Worm (Caenorhabditis elegans) whole organism, late embryonic: ENCODE results near the gene nuaf-1.

Experiments
- C08G9.2 ChIP-seq: sonication (generic microtip); optimal IDR thresholded peaks from 2 replicates; lab custom pipeline; 2016; ENCODE audit warnings: mild to moderate bottlenecking, missing genetic modification characterization, moderate library complexity, missing compliant biosample characterization
- F13H6.1 ChIP-seq: sonication (generic microtip); optimal IDR thresholded peaks from 2 replicates; lab custom pipeline; 2016; ENCODE audit warnings: missing genetic modification characterization, missing compliant biosample characterization
- K09A11.1 ChIP-seq: sonication (generic microtip); optimal IDR thresholded peaks from 2 replicates; lab custom pipeline; 2017; ENCODE audit warnings: antibody characterized with exemption, mild to moderate bottlenecking, missing genetic modification characterization, missing compliant biosample characterization; ENCODE audit not compliant: insufficient read depth
- T23F11.4 ChIP-seq: fragments of 200-800 bp; sonication (Bioruptor generic); optimal IDR thresholded peaks from 2 replicates; lab custom pipeline; 2018; ENCODE audit warnings: mild to moderate bottlenecking, missing genetic modification characterization, missing compliant biosample characterization
- Y22D7AL.16 ChIP-seq: sonication (generic microtip); optimal IDR thresholded peaks from 2 replicates; lab custom pipeline; 2016; ENCODE audit warnings: missing genetic modification characterization, missing compliant biosample characterization
- ahr-1 ChIP-seq: sonication (generic microtip); optimal IDR thresholded peaks from 2 replicates; lab custom pipeline; 2016; ENCODE audit warnings: missing genetic modification characterization, missing compliant biosample characterization
- ceh-14 ChIP-seq: sonication (generic microtip); optimal IDR thresholded peaks from 2 replicates; lab custom pipeline; 2016; ENCODE audit warnings: missing genotype, missing genetic modification characterization, missing compliant biosample characterization
- ceh-18 ChIP-seq: sonication (generic microtip); optimal IDR thresholded peaks from 2 replicates; lab custom pipeline; 2016; ENCODE audit warnings: missing genetic modification characterization, missing compliant biosample characterization
- ceh-2 ChIP-seq: sonication (generic microtip); optimal IDR thresholded peaks from 2 replicates; lab custom pipeline; 2016; ENCODE audit warnings: missing genotype, missing genetic modification characterization, missing compliant biosample characterization
- ceh-22 ChIP-seq: sonication (generic microtip); optimal IDR thresholded peaks from 2 replicates; lab custom pipeline; 2017; ENCODE audit warnings: missing biosample characterization, missing genetic modification characterization
- ceh-30 ChIP-seq: fragments of 150-350 bp; optimal IDR thresholded peaks from 2 replicates; lab custom pipeline; 2014; ENCODE audit warnings: missing biosample characterization, missing genetic modification characterization
- ceh-31 ChIP-seq: sonication (generic microtip); optimal IDR thresholded peaks from 2 replicates; lab custom pipeline; 2016; ENCODE audit warnings: missing genetic modification characterization, missing compliant biosample characterization
- ceh-45 ChIP-seq: fragments of 200-800 bp; sonication (Bioruptor generic); IDR thresholded peaks from 2 replicates; pipeline ENCODE4 v1.3.6; 2022; ENCODE audit warnings: missing genetic modification reagents, missing genetic modification characterization, missing compliant biosample characterization
- ceh-48 ChIP-seq: sonication (generic microtip); optimal IDR thresholded peaks from 2 replicates; lab custom pipeline; 2016; ENCODE audit warnings: missing genetic modification characterization, inconsistent platforms, missing compliant biosample characterization
- ceh-6 ChIP-seq: fragments of 200-800 bp; sonication (Bioruptor generic); optimal IDR thresholded peaks from 2 replicates; lab custom pipeline; 2018; ENCODE audit warnings: mild to moderate bottlenecking, missing genetic modification characterization, missing compliant biosample characterization
- dmd-4 ChIP-seq: sonication (generic microtip); optimal IDR thresholded peaks from 2 replicates; lab custom pipeline; 2016; ENCODE audit warnings: borderline replicate concordance, missing genetic modification characterization, missing compliant biosample characterization
- dve-1 ChIP-seq: sonication (generic microtip); optimal IDR thresholded peaks from 2 replicates; lab custom pipeline; 2017; ENCODE audit warnings: antibody characterized with exemption, mild to moderate bottlenecking, missing genetic modification characterization, missing compliant biosample characterization
- elt-2 ChIP-seq: sonication (generic microtip); optimal IDR thresholded peaks from 2 replicates; lab custom pipeline; 2016; ENCODE audit warnings: missing genetic modification reagents, missing genetic modification characterization, missing compliant biosample characterization
- ets-4 ChIP-seq: sonication (generic microtip); optimal IDR thresholded peaks from 2 replicates; lab custom pipeline; 2016; ENCODE audit warnings: missing genetic modification characterization, missing compliant biosample characterization
- eyg-1 ChIP-seq: sonication (generic microtip); optimal IDR thresholded peaks from 2 replicates; lab custom pipeline; 2016; ENCODE audit warnings: missing genotype, missing genetic modification characterization, missing compliant biosample characterization
- fax-1 ChIP-seq: sonication (generic microtip); optimal IDR thresholded peaks from 2 replicates; lab custom pipeline; 2016; ENCODE audit warnings: missing genotype, missing genetic modification characterization, missing compliant biosample characterization
- fkh-10 ChIP-seq: fragments of 150-350 bp; optimal IDR thresholded peaks from 2 replicates; lab custom pipeline; 2014; ENCODE audit warnings: missing biosample characterization, missing genetic modification reagents, missing genetic modification characterization
- fkh-6 ChIP-seq: sonication (generic microtip); optimal IDR thresholded peaks from 2 replicates; lab custom pipeline; 2016; ENCODE audit warnings: missing genetic modification characterization, missing compliant biosample characterization
- gmeb-2 ChIP-seq: sonication (generic microtip); optimal IDR thresholded peaks from 2 replicates; lab custom pipeline; 2016; ENCODE audit warnings: missing genetic modification characterization, inconsistent platforms, missing compliant biosample characterization
- hlh-13 ChIP-seq: fragments of 200-800 bp; sonication (Bioruptor generic); optimal IDR thresholded peaks from 2 replicates; lab custom pipeline; 2018; ENCODE audit warnings: mild to moderate bottlenecking, missing genetic modification characterization, missing compliant biosample characterization
- hlh-15 ChIP-seq: sonication (generic microtip); optimal IDR thresholded peaks from 2 replicates; lab custom pipeline; 2016; ENCODE audit warnings: missing genetic modification characterization, missing compliant biosample characterization
- hlh-30 ChIP-seq: sonication (generic microtip); optimal IDR thresholded peaks from 2 replicates; lab custom pipeline; 2017; ENCODE audit warnings: antibody characterized with exemption, missing genetic modification characterization, missing compliant biosample characterization; ENCODE audit not compliant: insufficient read depth
- hlh-6 ChIP-seq: sonication (generic microtip); optimal IDR thresholded peaks from 2 replicates; lab custom pipeline; 2016; ENCODE audit warnings: missing genotype, missing genetic modification characterization, missing compliant biosample characterization
- hlh-8 ChIP-seq: sonication (generic microtip); optimal IDR thresholded peaks from 2 replicates; lab custom pipeline; 2016; ENCODE audit warnings: missing genotype, missing genetic modification characterization, missing compliant biosample characterization
- lim-6 ChIP-seq: sonication (generic microtip); optimal IDR thresholded peaks from 2 replicates; lab custom pipeline; 2016; ENCODE audit warnings: missing genetic modification characterization, missing compliant biosample characterization
- lin-11 ChIP-seq: fragments of 200-800 bp; sonication (Bioruptor generic); optimal IDR thresholded peaks from 2 replicates; lab custom pipeline; 2018; ENCODE audit warnings: mild to moderate bottlenecking, missing genetic modification characterization, missing compliant biosample characterization
- madf-2 ChIP-seq: sonication (generic microtip); optimal IDR thresholded peaks from 2 replicates; lab custom pipeline; 2017; ENCODE audit warnings: missing genetic modification characterization, missing compliant biosample characterization
- mec-3 ChIP-seq: sonication (generic microtip); optimal IDR thresholded peaks from 2 replicates; lab custom pipeline; 2016; ENCODE audit warnings: borderline replicate concordance, missing genetic modification characterization, missing compliant biosample characterization
- nfya-1 ChIP-seq: sonication (generic microtip); optimal IDR thresholded peaks from 2 replicates; lab custom pipeline; 2017; ENCODE audit warnings: missing genetic modification characterization, mild to moderate bottlenecking, missing compliant biosample characterization, antibody characterized with exemption, moderate library complexity
- nhr-11 ChIP-seq: fragments of 150-350 bp; optimal IDR thresholded peaks from 2 replicates; lab custom pipeline; 2014; ENCODE audit warnings: missing biosample characterization, missing genetic modification characterization
- npax-4 ChIP-seq: sonication (generic microtip); optimal IDR thresholded peaks from 2 replicates; lab custom pipeline; 2016; ENCODE audit warnings: missing genetic modification characterization, missing compliant biosample characterization
- pat-9 ChIP-seq: fragments of 200-800 bp; sonication (Bioruptor generic); optimal IDR thresholded peaks from 2 replicates; lab custom pipeline; 2018; ENCODE audit warnings: mild to moderate bottlenecking, missing genetic modification characterization, moderate library complexity, missing compliant biosample characterization
- pax-1 ChIP-seq: fragments of 150-350 bp; optimal IDR thresholded peaks from 2 replicates; lab custom pipeline; 2014; ENCODE audit warnings: missing biosample characterization, missing genetic modification characterization
- pqm-1 ChIP-seq: sonication (generic microtip); optimal IDR thresholded peaks from 2 replicates; lab custom pipeline; 2016; ENCODE audit warnings: missing genetic modification characterization, missing compliant biosample characterization
- pros-1 ChIP-seq: fragments of 150-350 bp; optimal IDR thresholded peaks from 2 replicates; lab custom pipeline; 2014; ENCODE audit warnings: missing biosample characterization, missing genetic modification reagents, missing genetic modification characterization
- ref-2 ChIP-seq: sonication (generic microtip); optimal IDR thresholded peaks from 2 replicates; lab custom pipeline; 2016; ENCODE audit warnings: missing genetic modification characterization, missing compliant biosample characterization
- rnt-1 ChIP-seq: sonication (generic microtip); optimal IDR thresholded peaks from 2 replicates; lab custom pipeline; 2016; ENCODE audit warnings: missing genetic modification characterization, missing compliant biosample characterization
- sdc-2 ChIP-seq: sonication (generic microtip); optimal IDR thresholded peaks from 2 replicates; lab custom pipeline; 2016; ENCODE audit warnings: missing genotype, missing genetic modification characterization, missing compliant biosample characterization
- sox-2 ChIP-seq: fragments of 200-800 bp; sonication (Bioruptor generic); IDR thresholded peaks from 2 replicates; pipeline ENCODE4 v1.3.6; 2022; ENCODE audit warnings: missing genetic modification reagents, missing genetic modification characterization, missing compliant biosample characterization
- sox-4 ChIP-seq: sonication (generic microtip); optimal IDR thresholded peaks from 2 replicates; lab custom pipeline; 2017; ENCODE audit warnings: mild to moderate bottlenecking, missing genetic modification characterization, inconsistent platforms, missing compliant biosample characterization
- tbx-2 ChIP-seq: sonication (generic microtip); optimal IDR thresholded peaks from 2 replicates; lab custom pipeline; 2016; ENCODE audit warnings: missing genetic modification characterization, missing compliant biosample characterization
- tbx-7 ChIP-seq: sonication (generic microtip); optimal IDR thresholded peaks from 2 replicates; lab custom pipeline; 2016; ENCODE audit warnings: missing genotype, missing genetic modification characterization, missing compliant biosample characterization
- ttx-3 ChIP-seq: sonication (generic microtip); optimal IDR thresholded peaks from 2 replicates; lab custom pipeline; 2016; ENCODE audit warnings: missing genetic modification reagents, missing genetic modification characterization, missing compliant biosample characterization
- unc-3 ChIP-seq, 2 experiments: fragments of 200-800 bp in 1 of 2; sonication (Bioruptor generic) in 1 of 2; sonication (generic microtip) in 1 of 2; conservative IDR thresholded peaks in 1 of 2; optimal IDR thresholded peaks in 1 of 2; 2 replicates each; pipeline versions ENCODE4 v1.3.6 to Lab custom; 2016 to 2022; ENCODE audit warnings: missing compliant biosample characterization in 2 of 2, missing genetic modification characterization in 2 of 2, missing genetic modification reagents in 1 of 2
- unc-42 ChIP-seq: sonication (generic microtip); optimal IDR thresholded peaks from 2 replicates; lab custom pipeline; 2016; ENCODE audit warnings: missing genotype, missing genetic modification characterization, missing compliant biosample characterization
- unc-86 ChIP-seq: sonication (generic microtip); optimal IDR thresholded peaks from 2 replicates; lab custom pipeline; 2016; ENCODE audit warnings: missing genetic modification characterization, missing compliant biosample characterization
- zip-5 ChIP-seq: sonication (generic microtip); optimal IDR thresholded peaks from 2 replicates; lab custom pipeline; 2016; ENCODE audit warnings: missing genetic modification characterization, missing compliant biosample characterization
- ztf-16 ChIP-seq: sonication (generic microtip); optimal IDR thresholded peaks from 2 replicates; lab custom pipeline; 2017; ENCODE audit warnings: missing genetic modification characterization, missing compliant biosample characterization

nuaf-1 gene

DNA sequence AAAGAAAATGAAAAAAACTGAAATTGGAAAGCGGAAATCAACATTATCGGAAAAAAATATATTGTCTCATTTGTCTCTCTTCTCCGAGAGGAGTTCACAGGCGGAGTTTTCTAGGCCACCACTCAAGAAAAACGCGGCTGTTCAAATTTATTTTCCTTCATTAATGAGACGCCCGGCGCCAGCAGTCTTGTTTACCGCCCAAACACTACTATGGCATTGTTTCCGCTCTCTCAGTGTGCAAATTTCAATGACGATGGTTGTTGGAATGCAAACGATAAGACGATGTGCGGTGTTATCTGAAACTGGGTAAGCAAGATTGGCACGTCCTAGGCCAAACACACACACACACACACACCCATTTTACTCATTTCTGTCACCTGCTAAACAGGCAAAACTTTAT is 11.7 kb downstream of the nuaf-1 start, which contains the start of gene cav-2:
Gene cav-2 (plus strand): TSS at position 359 of the 400 bp plus-strand sequence.
- TF ChIP-seq ahr-1: no peak
- TF ChIP-seq hlh-15 (tag; lab: Kevin White, UChicago): no peak
- peak; percentile 1 for TF ChIP-seq dve-1 (tag; lab: Kevin White, UChicago)
- no peak for TF ChIP-seq T23F11.4
- TF ChIP-seq ceh-18: peak; percentile 48
- no peak for TF ChIP-seq ceh-6 (GFP tag; lab: Kevin White, UChicago)
- peak; percentile 41 for TF ChIP-seq fkh-6
- TF ChIP-seq ceh-22 (tag; lab: Kevin White, UChicago): no peak
- TF ChIP-seq rnt-1: peak; percentile 65
- TF ChIP-seq npax-4: no peak
- no peak for TF ChIP-seq unc-3 (GFP tag; conservative IDR thresholded peaks at IDR 0.05; lab: Robert Waterston, UW)
- TF ChIP-seq unc-3 (tag; optimal IDR thresholded peaks at IDR 0.05; lab: Kevin White, UChicago): no peak
- no peak for TF ChIP-seq pax-1 (tag; lab: Kevin White, UChicago)
- TF ChIP-seq pat-9 (tag; lab: Kevin White, UChicago): no peak
- TF ChIP-seq madf-2 (tag; lab: Kevin White, UChicago): no peak
- peak; percentile 81 for TF ChIP-seq elt-2
- peak; percentile 86 for TF ChIP-seq pqm-1 (tag; lab: Kevin White, UChicago)
- TF ChIP-seq ceh-31 (tag; lab: Kevin White, UChicago): peak; percentile 89
- TF ChIP-seq ets-4 (tag; lab: Kevin White, UChicago): peak; percentile 83
- no peak for TF ChIP-seq dmd-4
- TF ChIP-seq sox-2: no peak
- TF ChIP-seq nhr-11 (tag; lab: Kevin White, UChicago): no peak
- peak; percentile 41 for TF ChIP-seq fax-1 (tag; lab: Kevin White, UChicago)
- no peak for TF ChIP-seq hlh-30 (tag; lab: Kevin White, UChicago)
- TF ChIP-seq nfya-1 (tag; lab: Kevin White, UChicago): peak; percentile 26
- peak; percentile 91 for TF ChIP-seq ceh-2 (tag; lab: Kevin White, UChicago)
- TF ChIP-seq C08G9.2 (tag; lab: Kevin White, UChicago): peak; percentile 97
- TF ChIP-seq hlh-6: no peak
- peak; percentile 68 for TF ChIP-seq zip-5 (tag; lab: Kevin White, UChicago)
- no peak for TF ChIP-seq ttx-3 (tag; lab: Kevin White, UChicago)
- TF ChIP-seq ref-2 (tag; lab: Kevin White, UChicago): peak; percentile 82
- no peak for TF ChIP-seq ceh-45 (GFP tag; lab: Robert Waterston, UW)
- no peak for TF ChIP-seq gmeb-2 (tag; lab: Kevin White, UChicago)
- TF ChIP-seq tbx-7 (tag; lab: Kevin White, UChicago): peak; percentile 86
- TF ChIP-seq fkh-10 (GFP tag; lab: Kevin White, UChicago): no peak
- TF ChIP-seq tbx-2 (tag; lab: Kevin White, UChicago): peak; percentile 66
- TF ChIP-seq lin-11 (tag; lab: Kevin White, UChicago): no peak
- no peak for TF ChIP-seq lim-6 (tag; lab: Kevin White, UChicago)
- no peak for TF ChIP-seq K09A11.1 (tag; lab: Kevin White, UChicago)
- no peak for TF ChIP-seq ceh-30 (tag; lab: Kevin White, UChicago)
- TF ChIP-seq hlh-13 (GFP tag; lab: Kevin White, UChicago): no peak
- TF ChIP-seq unc-86 (tag; lab: Kevin White, UChicago): peak; percentile 12
- TF ChIP-seq hlh-8: peak; percentile 55
- TF ChIP-seq ceh-48 (tag; lab: Kevin White, UChicago): peak; percentile 13
- peak; percentile 63 for TF ChIP-seq ceh-14 (tag; lab: Kevin White, UChicago)
- TF ChIP-seq mec-3 (tag; lab: Kevin White, UChicago): peak; percentile 80
- TF ChIP-seq F13H6.1 (tag; lab: Kevin White, UChicago): peak; percentile 57
- TF ChIP-seq sox-4 (tag; lab: Kevin White, UChicago): no peak
- no peak for TF ChIP-seq Y22D7AL.16 (tag; lab: Kevin White, UChicago)
- no peak for TF ChIP-seq ztf-16
- TF ChIP-seq unc-42: peak; percentile 72
- TF ChIP-seq pros-1 (tag; lab: Kevin White, UChicago): no peak
- peak; percentile 10 for TF ChIP-seq eyg-1 (tag; lab: Kevin White, UChicago)
- TF ChIP-seq sdc-2: no peak
